Worm (Caenorhabditis elegans) whole organism, L4 larva: ENCODE measurements around the gene B0365.9.

Source experiments
- R02D3.7 ChIP-seq: fragments of 150-350 bp; sonication (generic microtip); optimal IDR thresholded peaks from 3 replicates; lab custom pipeline; 2014; ENCODE audit warnings: missing biosample characterization, missing genetic modification characterization
- snpc-4 ChIP-seq: fragments of 150-350 bp; optimal IDR thresholded peaks from 2 replicates; lab custom pipeline; 2014; ENCODE audit warnings: missing biosample characterization, missing genetic modification characterization

DNA sequence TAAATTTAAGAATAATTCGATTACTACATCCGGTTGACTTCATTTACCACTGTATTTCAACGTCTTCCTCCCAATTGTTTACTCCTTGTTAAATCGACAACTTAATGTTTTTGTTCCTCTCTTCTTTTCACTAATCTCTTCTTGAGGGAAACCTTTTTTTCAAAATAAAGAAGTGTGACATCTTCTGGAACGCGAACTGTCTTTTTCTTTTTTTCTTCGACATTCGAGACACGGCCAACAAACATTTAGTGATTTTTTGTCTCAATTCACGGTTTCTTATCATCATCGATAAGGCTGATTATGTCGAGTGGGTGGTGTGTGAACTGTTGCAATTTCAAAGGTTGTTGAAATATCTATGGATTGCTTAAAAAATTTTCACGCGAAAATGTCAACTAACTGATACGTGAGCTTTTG, 48.1 kb downstream of the B0365.9 start:
- no peak for TF ChIP-seq snpc-4 (tag; lab: Kevin White, UChicago)
- no peak for TF ChIP-seq R02D3.7 (tag; lab: Kevin White, UChicago)
